Fruit fly (Drosophila melanogaster) whole organism, embryonic: ENCODE data around the gene tub.

Experiments
- Atf3 ChIP-seq: fragments of 200-800 bp; sonication (Bioruptor generic); optimal IDR thresholded peaks from 3 replicates; lab custom pipeline; 2016; ENCODE audit warnings: missing biosample characterization, missing genetic modification characterization
- CG11247 ChIP-seq: fragments of 200-800 bp; sonication (Bioruptor generic); IDR thresholded peaks from 2 replicates; pipeline ENCODE4 v1.3.6; 2022; ENCODE audit warnings: missing biosample characterization, missing genetic modification characterization
- CG12104 ChIP-seq: fragments of 200-800 bp; sonication (Bioruptor generic); optimal IDR thresholded peaks from 3 replicates; lab custom pipeline; 2016; ENCODE audit warnings: missing biosample characterization, missing genetic modification characterization
- CG12155 ChIP-seq: fragments of 200-800 bp; sonication (Bioruptor generic); optimal IDR thresholded peaks from 3 replicates; lab custom pipeline; 2016; ENCODE audit warnings: missing biosample characterization, missing genetic modification characterization
- CG12299 ChIP-seq: fragments of 200-800 bp; sonication (Bioruptor generic); optimal IDR thresholded peaks from 2 replicates; lab custom pipeline; 2018; ENCODE audit warnings: missing biosample characterization, mild to moderate bottlenecking, missing genetic modification characterization
- CG12659 ChIP-seq: fragments of 200-800 bp; sonication (Bioruptor generic); optimal IDR thresholded peaks from 3 replicates; lab custom pipeline; 2017; ENCODE audit warnings: mild to moderate bottlenecking, missing biosample characterization, missing genetic modification reagents, missing genetic modification characterization
- CG12769 ChIP-seq: fragments of 200-800 bp; sonication (Bioruptor generic); optimal IDR thresholded peaks from 2 replicates; lab custom pipeline; 2019; ENCODE audit warnings: missing biosample characterization, mild to moderate bottlenecking, missing genetic modification characterization, moderate library complexity
- CG13287 ChIP-seq: fragments of 200-800 bp; sonication (Bioruptor generic); IDR thresholded peaks from 2 replicates; pipeline ENCODE4 v1.3.6; 2022; ENCODE audit warnings: missing biosample characterization, missing genetic modification characterization; ENCODE audit not compliant: partially characterized antibody
- CG15073 ChIP-seq: fragments of 200-800 bp; sonication (Bioruptor generic); optimal IDR thresholded peaks from 2 replicates; lab custom pipeline; 2016; ENCODE audit warnings: missing biosample characterization, missing genetic modification characterization
- CG16815 ChIP-seq: fragments of 200-800 bp; sonication (Bioruptor generic); optimal IDR thresholded peaks from 3 replicates; lab custom pipeline; 2017; ENCODE audit warnings: missing biosample characterization, mild to moderate bottlenecking, missing genetic modification characterization
- CG17359 ChIP-seq: fragments of 200-800 bp; sonication (Bioruptor generic); optimal IDR thresholded peaks from 3 replicates; lab custom pipeline; 2018; ENCODE audit warnings: missing biosample characterization, mild to moderate bottlenecking, missing genetic modification characterization, moderate library complexity
- CG17385 ChIP-seq: fragments of 200-800 bp; sonication (Bioruptor generic); optimal IDR thresholded peaks from 3 replicates; lab custom pipeline; 2018; ENCODE audit warnings: missing biosample characterization, mild to moderate bottlenecking, missing genetic modification characterization
- CG17912 ChIP-seq: fragments of 200-800 bp; sonication (Bioruptor generic); optimal IDR thresholded peaks from 2 replicates; lab custom pipeline; 2018; ENCODE audit warnings: missing biosample characterization, mild to moderate bottlenecking, missing genetic modification characterization
- CG32772 ChIP-seq: fragments of 200-800 bp; sonication (Bioruptor generic); IDR thresholded peaks from 2 replicates; pipeline ENCODE4 v1.3.6; 2022; ENCODE audit warnings: missing biosample characterization, missing genetic modification characterization
- CG3838 ChIP-seq: fragments of 200-800 bp; sonication (Bioruptor generic); optimal IDR thresholded peaks from 3 replicates; lab custom pipeline; 2016; ENCODE audit warnings: missing biosample characterization, missing genetic modification characterization
- CG3847 ChIP-seq: fragments of 200-800 bp; sonication (Bioruptor generic); IDR thresholded peaks from 2 replicates; pipeline ENCODE4 v1.3.6; 2022; ENCODE audit warnings: missing biosample characterization, missing genetic modification characterization
- CG3995 ChIP-seq: fragments of 200-800 bp; sonication (Bioruptor generic); optimal IDR thresholded peaks from 3 replicates; lab custom pipeline; 2016; ENCODE audit warnings: missing biosample characterization, missing genetic modification characterization
- CG6272 ChIP-seq: fragments of 200-800 bp; sonication (Bioruptor generic); IDR thresholded peaks from 2 replicates; pipeline ENCODE4 v1.3.6; 2022; ENCODE audit warnings: missing biosample characterization, missing genetic modification characterization
- CG6683 ChIP-seq: fragments of 200-800 bp; sonication (Bioruptor generic); optimal IDR thresholded peaks from 2 replicates; lab custom pipeline; 2017; ENCODE audit warnings: missing biosample characterization, mild to moderate bottlenecking, missing genetic modification characterization, missing genetic modification reagents
- CG6813 ChIP-seq: fragments of 200-800 bp; sonication (Bioruptor generic); optimal IDR thresholded peaks from 2 replicates; lab custom pipeline; 2017; ENCODE audit warnings: missing biosample characterization, missing genetic modification characterization, mild to moderate bottlenecking, moderate library complexity, missing genetic modification reagents
- CG7928 ChIP-seq: fragments of 200-800 bp; sonication (Bioruptor generic); optimal IDR thresholded peaks from 2 replicates; lab custom pipeline; 2017; ENCODE audit warnings: missing biosample characterization, mild to moderate bottlenecking, missing genetic modification characterization
- CG8924 ChIP-seq: fragments of 200-800 bp; optimal IDR thresholded peaks from 3 replicates; lab custom pipeline; 2019; ENCODE audit warnings: missing biosample characterization, mild to moderate bottlenecking, missing genetic modification characterization, moderate library complexity
- CG9437 ChIP-seq: fragments of 200-800 bp; sonication (Bioruptor generic); optimal IDR thresholded peaks from 2 replicates; lab custom pipeline; 2018; ENCODE audit warnings: missing biosample characterization, mild to moderate bottlenecking, missing genetic modification characterization
- CG9727 ChIP-seq: fragments of 200-800 bp; sonication (Bioruptor generic); optimal IDR thresholded peaks from 3 replicates; lab custom pipeline; 2017; ENCODE audit warnings: missing biosample characterization, mild to moderate bottlenecking, missing genetic modification characterization
- CoRest ChIP-seq: fragments of 200-800 bp; sonication (Bioruptor generic); optimal IDR thresholded peaks from 3 replicates; lab custom pipeline; 2018; ENCODE audit warnings: missing biosample characterization, mild to moderate bottlenecking, missing genetic modification characterization, moderate library complexity
- D ChIP-seq, 2 experiments: fragments of 200-800 bp in 1 of 2; fragments of >200 bp in 1 of 2; sonication (Bioruptor generic) in 1 of 2; optimal IDR thresholded peaks; 2 replicates in 1 of 2; 3 replicates in 1 of 2; lab custom pipeline; 2017; ENCODE audit warnings: mild to moderate bottlenecking in 1 of 2, missing biosample characterization in 1 of 2, missing genetic modification characterization in 1 of 2, missing genetic modification reagents in 1 of 2
- Dip2 ChIP-seq: fragments of 200-800 bp; sonication (Bioruptor generic); IDR thresholded peaks from 2 replicates; pipeline ENCODE4 v1.3.6; 2022; ENCODE audit warnings: missing biosample characterization, missing genetic modification characterization
- ERR ChIP-seq: fragments of 200-800 bp; sonication (Bioruptor generic); optimal IDR thresholded peaks from 2 replicates; lab custom pipeline; 2016; ENCODE audit warnings: missing biosample characterization, missing genetic modification characterization
- Ets65A ChIP-seq: fragments of 200-800 bp; sonication (Bioruptor generic); peaks from one replicate; lab custom pipeline; 2016; ENCODE audit warnings: missing biosample characterization, missing genetic modification characterization
- HLH4C ChIP-seq: fragments of 200-800 bp; sonication (Bioruptor generic); IDR thresholded peaks from 3 replicates; pipeline ENCODE4 v1.3.6; 2022; ENCODE audit warnings: missing biosample characterization, missing genetic modification characterization; ENCODE audit not compliant: partially characterized antibody
- Hr39 ChIP-seq: fragments of >200 bp; optimal IDR thresholded peaks from 2 replicates; lab custom pipeline; 2017
- Lpt ChIP-seq: fragments of >200 bp; optimal IDR thresholded peaks from 2 replicates; lab custom pipeline; 2018; ENCODE audit warnings: missing biosample characterization, missing genetic modification characterization
- NK7.1 ChIP-seq: fragments of 200-800 bp; sonication (Bioruptor generic); optimal IDR thresholded peaks from 3 replicates; lab custom pipeline; 2016; ENCODE audit warnings: missing biosample characterization, missing genetic modification characterization
- Nf-YB ChIP-seq: fragments of 200-800 bp; sonication (Bioruptor generic); optimal IDR thresholded peaks from 3 replicates; lab custom pipeline; 2019; ENCODE audit warnings: missing biosample characterization, mild to moderate bottlenecking, missing genetic modification characterization, moderate library complexity
- Sry-δ ChIP-seq: fragments of 200-800 bp; sonication (Bioruptor generic); optimal IDR thresholded peaks from 2 replicates; lab custom pipeline; 2016; ENCODE audit warnings: missing biosample characterization, missing genetic modification characterization
- Tbp ChIP-seq: fragments of >200 bp; optimal IDR thresholded peaks from 2 replicates; lab custom pipeline; 2018; ENCODE audit warnings: missing biosample characterization, missing genetic modification characterization
- Trl ChIP-seq, 3 experiments: fragments of >200 bp in 2 of 3; fragments of 200-800 bp in 1 of 3; sonication (Bioruptor generic) in 1 of 3; optimal IDR thresholded peaks; 2 replicates in 1 of 3; 3 replicates in 2 of 3; lab custom pipeline; 2016 to 2017; ENCODE audit warnings: missing biosample characterization in 1 of 3, missing genetic modification characterization in 1 of 3
- Usf ChIP-seq: fragments of 200-800 bp; sonication (Bioruptor generic); optimal IDR thresholded peaks from 2 replicates; lab custom pipeline; 2017; ENCODE audit warnings: missing genotype, missing biosample characterization, missing genetic modification characterization
- bab2 ChIP-seq: fragments of 200-800 bp; sonication (Bioruptor generic); optimal IDR thresholded peaks from 2 replicates; lab custom pipeline; 2016; ENCODE audit warnings: missing biosample characterization, missing genetic modification characterization
- bcd ChIP-seq: fragments of 200-800 bp; sonication (Bioruptor generic); optimal IDR thresholded peaks from 2 replicates; lab custom pipeline; 2017; ENCODE audit warnings: missing biosample characterization, mild to moderate bottlenecking, missing genetic modification characterization
- br ChIP-seq: fragments of >200 bp; optimal IDR thresholded peaks from 2 replicates; lab custom pipeline; 2017
- bsh ChIP-seq, 2 experiments: fragments of 200-800 bp; sonication (Bioruptor generic); optimal IDR thresholded peaks; 2 replicates each; lab custom pipeline; 2017 to 2018; ENCODE audit warnings: mild to moderate bottlenecking in 2 of 2, missing biosample characterization in 2 of 2, missing genetic modification characterization in 2 of 2, moderate library complexity in 1 of 2
- fd96Cb ChIP-seq: fragments of 200-800 bp; sonication (Bioruptor generic); optimal IDR thresholded peaks from 2 replicates; lab custom pipeline; 2018; ENCODE audit warnings: missing biosample characterization, mild to moderate bottlenecking, missing genetic modification characterization, moderate library complexity
- fu2 ChIP-seq: fragments of 200-800 bp; sonication (Bioruptor generic); optimal IDR thresholded peaks from 2 replicates; lab custom pipeline; 2016; ENCODE audit warnings: missing biosample characterization, missing genetic modification characterization
- gem ChIP-seq: fragments of 200-800 bp; sonication (Bioruptor generic); optimal IDR thresholded peaks from 2 replicates; lab custom pipeline; 2019; ENCODE audit warnings: missing biosample characterization, mild to moderate bottlenecking, missing genetic modification characterization, moderate library complexity
- grau ChIP-seq: fragments of 200-800 bp; optimal IDR thresholded peaks from 3 replicates; lab custom pipeline; 2019; ENCODE audit warnings: missing biosample characterization, mild to moderate bottlenecking, missing genetic modification characterization, moderate library complexity
- pfk ChIP-seq: fragments of 200-800 bp; sonication (Bioruptor generic); optimal IDR thresholded peaks from 2 replicates; lab custom pipeline; 2018; ENCODE audit warnings: missing biosample characterization, mild to moderate bottlenecking, missing genetic modification characterization, moderate library complexity
- sens ChIP-seq: fragments of 200-800 bp; sonication (Bioruptor generic); peaks from one replicate; lab custom pipeline; 2016; ENCODE audit warnings: missing biosample characterization, missing genetic modification characterization
- zen2 ChIP-seq: fragments of 200-800 bp; sonication (Bioruptor generic); IDR thresholded peaks from 3 replicates; pipeline ENCODE4 v1.3.6; 2022; ENCODE audit warnings: missing biosample characterization, missing genetic modification characterization; ENCODE audit not compliant: partially characterized antibody

tub gene

dm6 chr3R:4402884-4403705 is 15.6 kb downstream of the tub start, which contains the start of gene lost (continued):
- TF ChIP-seq CG3847, result peak; percentile 27; the same call in 1 of the 2 replicates
- peak; percentile 14 for TF ChIP-seq CG8924
- no peak for TF ChIP-seq CG15073 (GFP tag; lab: Kevin White, UChicago)
- no peak for TF ChIP-seq Lpt (GFP tag; lab: Kevin White, UChicago)
- TF ChIP-seq fd96Cb (tag; lab: Kevin White, UChicago), result no peak
- TF ChIP-seq pfk (GFP tag; lab: Kevin White, UChicago), result peak; percentile 19
- TF ChIP-seq bab2 (GFP tag; lab: Kevin White, UChicago), result peak; percentile 0
- TF ChIP-seq CG17385 (GFP tag; lab: Kevin White, UChicago), result peak; percentile 38
- TF ChIP-seq D (optimal IDR thresholded peaks at IDR 0.05; lab: Kevin White, UChicago), result no peak
- TF ChIP-seq D (GFP tag; optimal IDR thresholded peaks at IDR 0.05; lab: Kevin White, UChicago), result no peak
- TF ChIP-seq ERR, result no peak
- TF ChIP-seq CoRest (tag; lab: Kevin White, UChicago), result peak; percentile 55
- peak; percentile 98; the same call in 2 of the 3 replicates for TF ChIP-seq zen2
- TF ChIP-seq CG12155, result peak; percentile 27
- TF ChIP-seq br (lab: Kevin White, UChicago), result no peak
- peak in 1 of 2 experiments; percentile 20 for TF ChIP-seq Trl (optimal IDR thresholded peaks at IDR 0.05; lab: Kevin White, UChicago)
- no peak for TF ChIP-seq Trl (GFP tag; optimal IDR thresholded peaks at IDR 0.05; lab: Kevin White, UChicago)
- 0 out of 2 replicates have a peak, but pooled peaks have one; percentile 18 for TF ChIP-seq CG32772 (GFP tag; lab: Robert Waterston, UW)
- peak; percentile 96 for TF ChIP-seq HLH4C (GFP tag; lab: Robert Waterston, UW)
- TF ChIP-seq CG6813 (GFP tag; lab: Kevin White, UChicago), result no peak
- TF ChIP-seq CG11247 (GFP tag; lab: Robert Waterston, UW), result no peak
- TF ChIP-seq Dip2 (GFP tag; lab: Robert Waterston, UW), result no peak
- TF ChIP-seq NK7.1, result no peak
- peak; percentile 79 for TF ChIP-seq CG3995 (GFP tag; lab: Kevin White, UChicago)
- TF ChIP-seq CG17912 (GFP tag; lab: Kevin White, UChicago), result no peak
- TF ChIP-seq Atf3 (GFP tag; lab: Kevin White, UChicago), result no peak
- peak; percentile 99 for TF ChIP-seq CG13287
- peak; percentile 41; the same call in 1 of the 2 replicates for TF ChIP-seq CG6272 (GFP tag; lab: Robert Waterston, UW)
- TF ChIP-seq CG17359 (tag; lab: Kevin White, UChicago), result no peak
- TF ChIP-seq CG12659 (GFP tag; lab: Kevin White, UChicago), result peak; percentile 80
- peak; percentile 41 for TF ChIP-seq bcd (GFP tag; lab: Kevin White, UChicago)
- peak; percentile 33 for TF ChIP-seq CG9727 (GFP tag; lab: Kevin White, UChicago)
- TF ChIP-seq CG9437 (GFP tag; lab: Kevin White, UChicago), result peak; percentile 98
- TF ChIP-seq Ets65A (GFP tag; lab: Kevin White, UChicago), result peak; percentile 71
- TF ChIP-seq bsh (GFP tag; optimal IDR thresholded peaks at IDR 0.05; lab: Kevin White, UChicago), result no peak
- no peak for TF ChIP-seq CG6683
- no peak for TF ChIP-seq CG3838
- peak; percentile 85 for TF ChIP-seq Sry-δ
- peak; percentile 8 for TF ChIP-seq Nf-YB (GFP tag; lab: Kevin White, UChicago)
- peak; percentile 22 for TF ChIP-seq fu2 (GFP tag; lab: Kevin White, UChicago)
- TF ChIP-seq Usf, result no peak
- TF ChIP-seq CG12769, result no peak
- TF ChIP-seq Tbp (GFP tag; lab: Kevin White, UChicago), result no peak
- TF ChIP-seq CG12299 (tag; lab: Kevin White, UChicago), result no peak
- TF ChIP-seq sens, result peak; percentile 84
- TF ChIP-seq CG12104 (GFP tag; lab: Kevin White, UChicago), result no peak
- TF ChIP-seq grau (tag; lab: Kevin White, UChicago), result peak; percentile 44
- TF ChIP-seq Hr39 (lab: Kevin White, UChicago), result no peak
- no peak for TF ChIP-seq CG16815 (GFP tag; lab: Kevin White, UChicago)
- peak; percentile 28 for TF ChIP-seq CG7928 (GFP tag; lab: Kevin White, UChicago)
- TF ChIP-seq gem (tag; lab: Kevin White, UChicago), result peak; percentile 40
